ENCODE assay signal across 1 fruit fly cellular context in the genomic region with DNA sequence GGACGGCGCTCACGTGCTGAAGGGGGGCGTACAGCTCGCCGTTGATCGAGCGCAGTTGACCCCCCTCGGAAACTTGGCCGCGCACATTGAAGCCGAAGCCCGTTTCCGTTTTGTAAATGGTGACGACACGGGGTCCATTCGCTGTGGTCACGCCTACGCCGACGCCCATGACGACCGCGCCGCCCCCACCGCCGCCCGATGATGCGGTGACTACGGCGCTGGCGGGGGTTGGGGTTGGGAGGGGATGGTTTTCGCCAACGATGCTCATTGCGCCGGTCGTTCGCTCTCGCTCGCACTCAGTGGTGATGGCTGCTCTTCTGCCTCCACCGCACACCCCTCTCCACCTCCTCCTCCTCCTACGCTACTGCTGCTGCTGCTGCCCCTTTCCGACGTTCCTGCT.
TF ChIP-seq lines count a peak whose summit lies in the region.

No protein-coding gene starts in this region.

TF ChIP-seq in whole organism, embryonic, 481 proteins besides CTCF, POLR2A, EP300 and RAD21 (continued from another document and continues in another):
- TF ChIP-seq CG10267 (tag; optimal IDR thresholded peaks at IDR 0.05; lab: Kevin White, UChicago) (no peak), CG6765 (GFP tag; optimal IDR thresholded peaks at IDR 0.05; lab: Kevin White, UChicago) (peak; percentile 8), lbe (GFP tag; optimal IDR thresholded peaks at IDR 0.05; lab: Kevin White, UChicago) (no peak), dimm (GFP tag; IDR thresholded peaks at IDR 0.05; lab: Robert Waterston, UW) (no peak), Mrtf (GFP tag; IDR thresholded peaks at IDR 0.05; lab: Robert Waterston, UW) (peak; percentile 50; the same call in 1 of the 3 replicates), Fer3 (tag; optimal IDR thresholded peaks at IDR 0.05; lab: Kevin White, UChicago) (no peak), CG14860 (GFP tag; IDR thresholded peaks at IDR 0.05; lab: Robert Waterston, UW; ENCODE audit: partially characterized antibody) (no peak), usp (GFP tag; optimal IDR thresholded peaks at IDR 0.05; lab: Kevin White, UChicago) (no peak), dmrt99B (tag; optimal IDR thresholded peaks at IDR 0.05; lab: Kevin White, UChicago) (peak; percentile 6), Bgb (GFP tag; IDR thresholded peaks at IDR 0.05; lab: Robert Waterston, UW; ENCODE audit: partially characterized antibody) (peak; percentile 37; the same call in 1 of the 2 replicates), CG11247 (GFP tag; IDR thresholded peaks at IDR 0.05; lab: Robert Waterston, UW) (0 out of 2 replicates have a peak, but pooled peaks have one; percentile 38), CG12299 (tag; optimal IDR thresholded peaks at IDR 0.05; lab: Kevin White, UChicago) (no peak), pnt (GFP tag; optimal IDR thresholded peaks at IDR 0.05; lab: Kevin White, UChicago) (no peak), Neu2 (GFP tag; optimal IDR thresholded peaks at IDR 0.05; lab: Kevin White, UChicago; ENCODE audit: borderline replicate concordance) (no peak), gem (tag; optimal IDR thresholded peaks at IDR 0.05; lab: Kevin White, UChicago) (peak; percentile 8), CG8290 (GFP tag; optimal IDR thresholded peaks at IDR 0.05; lab: Kevin White, UChicago) (no peak), CG8290 (tag; optimal IDR thresholded peaks at IDR 0.05; lab: Kevin White, UChicago) (peak in 1 of 2 experiments; percentile 61), Scr (GFP tag; IDR thresholded peaks at IDR 0.05; lab: Robert Waterston, UW; ENCODE audit: partially characterized antibody) (no peak), CG17912 (GFP tag; optimal IDR thresholded peaks at IDR 0.05; lab: Kevin White, UChicago) (no peak), CoRest (tag; optimal IDR thresholded peaks at IDR 0.05; lab: Kevin White, UChicago) (no peak), CG4282 (GFP tag; optimal IDR thresholded peaks at IDR 0.05; lab: Kevin White, UChicago) (no peak), Usf (GFP tag; optimal IDR thresholded peaks at IDR 0.05; lab: Kevin White, UChicago) (no peak), ato (GFP tag; IDR thresholded peaks at IDR 0.05; lab: Robert Waterston, UW; ENCODE audit: partially characterized antibody) (no peak), CG6175 (GFP tag; IDR thresholded peaks at IDR 0.05; lab: Robert Waterston, UW) (peak; percentile 41; the same call in 1 of the 3 replicates), CG8281 (tag; optimal IDR thresholded peaks at IDR 0.05; lab: Kevin White, UChicago) (no peak), sqz (GFP tag; optimal IDR thresholded peaks at IDR 0.05; lab: Kevin White, UChicago) (no peak), CG14441 (GFP tag; IDR thresholded peaks at IDR 0.05; lab: Robert Waterston, UW) (peak; percentile 61), dmrt11E (tag; optimal IDR thresholded peaks at IDR 0.05; lab: Kevin White, UChicago) (no peak), wek (GFP tag; optimal IDR thresholded peaks at IDR 0.05; lab: Kevin White, UChicago) (no peak), CG30431 (GFP tag; optimal IDR thresholded peaks at IDR 0.05; lab: Kevin White, UChicago) (no peak), CG8089 (GFP tag; optimal IDR thresholded peaks at IDR 0.05; lab: Kevin White, UChicago) (no peak), CG12071 (GFP tag; optimal IDR thresholded peaks at IDR 0.05; lab: Kevin White, UChicago) (peak; percentile 4), h (optimal IDR thresholded peaks at IDR 0.05; lab: Kevin White, UChicago) (no peak), CG11504 (tag; optimal IDR thresholded peaks at IDR 0.05; lab: Kevin White, UChicago) (peak; percentile 6), sens (GFP tag; lab: Kevin White, UChicago) (no peak), Awh (GFP tag; IDR thresholded peaks at IDR 0.05; lab: Robert Waterston, UW) (no peak), vvl (GFP tag; IDR thresholded peaks at IDR 0.05; lab: Robert Waterston, UW) (peak; percentile 76), CG6654 (GFP tag; optimal IDR thresholded peaks at IDR 0.05; lab: Kevin White, UChicago) (no peak), tx (GFP tag; optimal IDR thresholded peaks at IDR 0.05; lab: Kevin White, UChicago) (no peak), CG6813 (GFP tag; optimal IDR thresholded peaks at IDR 0.05; lab: Kevin White, UChicago) (peak; percentile 41), Fer2 (tag; optimal IDR thresholded peaks at IDR 0.05; lab: Kevin White, UChicago) (no peak), H2.0 (GFP tag; IDR thresholded peaks at IDR 0.05; lab: Robert Waterston, UW) (no peak), B-H1 (GFP tag; IDR thresholded peaks at IDR 0.05; lab: Robert Waterston, UW) (no peak), CG17359 (tag; optimal IDR thresholded peaks at IDR 0.05; lab: Kevin White, UChicago) (no peak), da (GFP tag; optimal IDR thresholded peaks at IDR 0.05; lab: Kevin White, UChicago) (no peak), CHES-1-like (GFP tag; optimal IDR thresholded peaks at IDR 0.05; lab: Kevin White, UChicago) (no peak), CG9215 (GFP tag; IDR thresholded peaks at IDR 0.05; lab: Robert Waterston, UW) (peak; percentile 12; the same call in 1 of the 2 replicates), pzg (GFP tag; optimal IDR thresholded peaks at IDR 0.05; lab: Kevin White, UChicago) (no peak), Dfd (GFP tag; optimal IDR thresholded peaks at IDR 0.05; lab: Kevin White, UChicago) (no peak), chinmo (GFP tag; IDR thresholded peaks at IDR 0.05; lab: Robert Waterston, UW; ENCODE audit: partially characterized antibody) (no peak), CG5245 (GFP tag; optimal IDR thresholded peaks at IDR 0.05; lab: Kevin White, UChicago) (no peak), nerfin-1 (tag; optimal IDR thresholded peaks at IDR 0.05; lab: Kevin White, UChicago) (no peak), Dek (tag; optimal IDR thresholded peaks at IDR 0.05; lab: Kevin White, UChicago) (no peak), yki (optimal IDR thresholded peaks at IDR 0.05; lab: Kevin White, UChicago) (no peak), CG8765 (GFP tag; IDR thresholded peaks at IDR 0.05; lab: Robert Waterston, UW) (no peak), MESR4 (GFP tag; optimal IDR thresholded peaks at IDR 0.05; lab: Kevin White, UChicago) (no peak), CG10654 (GFP tag; optimal IDR thresholded peaks at IDR 0.05; lab: Kevin White, UChicago) (no peak), CG2202 (tag; optimal IDR thresholded peaks at IDR 0.05; lab: Kevin White, UChicago) (no peak), fd96Cb (tag; optimal IDR thresholded peaks at IDR 0.05; lab: Kevin White, UChicago) (no peak), CG7963 (GFP tag; IDR thresholded peaks at IDR 0.05; lab: Robert Waterston, UW; ENCODE audit: partially characterized antibody) (no peak), CG11696 (GFP tag; IDR thresholded peaks at IDR 0.05; lab: Robert Waterston, UW) (no peak), CG9797 (GFP tag; optimal IDR thresholded peaks at IDR 0.05; lab: Kevin White, UChicago) (no peak), Oaz (GFP tag; IDR thresholded peaks at IDR 0.05; lab: Robert Waterston, UW) (no peak), nmo (GFP tag; optimal IDR thresholded peaks at IDR 0.05; lab: Kevin White, UChicago) (no peak), al (GFP tag; IDR thresholded peaks at IDR 0.05; lab: Robert Waterston, UW) (no peak), Nf-YA (GFP tag; IDR thresholded peaks at IDR 0.05; lab: Robert Waterston, UW) (no peak), dpn (GFP tag; optimal IDR thresholded peaks at IDR 0.05; lab: Kevin White, UChicago) (peak in 1 of 2 experiments; percentile 10), CG10959 (GFP tag; IDR thresholded peaks at IDR 0.05; lab: Robert Waterston, UW) (no peak), CG14014 (GFP tag; IDR thresholded peaks at IDR 0.05; lab: Robert Waterston, UW) (0 out of 2 replicates have a peak, but pooled peaks have one; percentile 8), CG18011 (GFP tag; optimal IDR thresholded peaks at IDR 0.05; lab: Kevin White, UChicago) (no peak), Lim3 (GFP tag; IDR thresholded peaks at IDR 0.05; lab: Robert Waterston, UW) (no peak), CG8359 (GFP tag; optimal IDR thresholded peaks at IDR 0.05; lab: Kevin White, UChicago; ENCODE audit: borderline replicate concordance) (no peak), CG15011 (GFP tag; optimal IDR thresholded peaks at IDR 0.05; lab: Kevin White, UChicago) (no peak), NfI (GFP tag; optimal IDR thresholded peaks at IDR 0.05; lab: Kevin White, UChicago) (no peak), CG12391 (tag; optimal IDR thresholded peaks at IDR 0.05; lab: Kevin White, UChicago) (no peak), Gsc (GFP tag; IDR thresholded peaks at IDR 0.05; lab: Robert Waterston, UW) (no peak), CG15269 (tag; optimal IDR thresholded peaks at IDR 0.05; lab: Kevin White, UChicago) (no peak), croc (GFP tag; conservative IDR thresholded peaks at IDR 0.05; lab: Robert Waterston, UW) (no peak), CG9727 (GFP tag; optimal IDR thresholded peaks at IDR 0.05; lab: Kevin White, UChicago) (no peak), E2f2 (GFP tag; IDR thresholded peaks at IDR 0.05; lab: Robert Waterston, UW) (peak; percentile 12; the same call in 1 of the 2 replicates), BtbVII (GFP tag; optimal IDR thresholded peaks at IDR 0.05; lab: Kevin White, UChicago) (no peak), CG12236 (GFP tag; optimal IDR thresholded peaks at IDR 0.05; lab: Kevin White, UChicago) (no peak), CG15696 (tag; optimal IDR thresholded peaks at IDR 0.05; lab: Kevin White, UChicago) (no peak), CG2199 (GFP tag; IDR thresholded peaks at IDR 0.05; lab: Robert Waterston, UW) (no peak), CG9609 (GFP tag; optimal IDR thresholded peaks at IDR 0.05; lab: Kevin White, UChicago) (no peak), HmgD (GFP tag; optimal IDR thresholded peaks at IDR 0.05; lab: Kevin White, UChicago) (no peak), Xbp1 (GFP tag; optimal IDR thresholded peaks at IDR 0.05; lab: Kevin White, UChicago) (peak; percentile 6), Elba2 (GFP tag; optimal IDR thresholded peaks at IDR 0.05; lab: Kevin White, UChicago) (no peak), Rx (GFP tag; IDR thresholded peaks at IDR 0.05; lab: Robert Waterston, UW) (no peak), CG6254 (GFP tag; optimal IDR thresholded peaks at IDR 0.05; lab: Kevin White, UChicago) (no peak), prd (optimal IDR thresholded peaks at IDR 0.05; lab: Kevin White, UChicago) (no peak), prd (GFP tag; IDR thresholded peaks at IDR 0.05; lab: Robert Waterston, UW) (peak; percentile 37; the same call in 1 of the 3 replicates), fd64A (GFP tag; optimal IDR thresholded peaks at IDR 0.05; lab: Kevin White, UChicago) (no peak), ind (GFP tag; optimal IDR thresholded peaks at IDR 0.05; lab: Kevin White, UChicago) (peak; percentile 50), CG10274 (GFP tag; optimal IDR thresholded peaks at IDR 0.05; lab: Kevin White, UChicago) (no peak), Atf6 (GFP tag; IDR thresholded peaks at IDR 0.05; lab: Robert Waterston, UW) (0 out of 2 replicates have a peak, but pooled peaks have one; percentile 30), cato (GFP tag; optimal IDR thresholded peaks at IDR 0.05; lab: Kevin White, UChicago; ENCODE audit: borderline replicate concordance) (no peak), CG8924 (tag; optimal IDR thresholded peaks at IDR 0.05; lab: Kevin White, UChicago) (no peak), bcd (GFP tag; optimal IDR thresholded peaks at IDR 0.05; lab: Kevin White, UChicago) (no peak), disco-r (GFP tag; optimal IDR thresholded peaks at IDR 0.05; lab: Kevin White, UChicago) (no peak), CG15601 (tag; optimal IDR thresholded peaks at IDR 0.05; lab: Kevin White, UChicago) (no peak), fd102C (GFP tag; optimal IDR thresholded peaks at IDR 0.05; lab: Kevin White, UChicago) (no peak), ap (GFP tag; IDR thresholded peaks at IDR 0.05; lab: Robert Waterston, UW) (no peak), D (optimal IDR thresholded peaks at IDR 0.05; lab: Kevin White, UChicago) (no peak), D (GFP tag; optimal IDR thresholded peaks at IDR 0.05; lab: Kevin White, UChicago) (no peak), CG7987 (GFP tag; optimal IDR thresholded peaks at IDR 0.05; lab: Kevin White, UChicago) (no peak), CG4328 (GFP tag; optimal IDR thresholded peaks at IDR 0.05; lab: Kevin White, UChicago) (no peak), jumu (GFP tag; optimal IDR thresholded peaks at IDR 0.05; lab: Kevin White, UChicago) (no peak), NC2α (GFP tag; optimal IDR thresholded peaks at IDR 0.05; lab: Kevin White, UChicago) (no peak), CG13894 (tag; optimal IDR thresholded peaks at IDR 0.05; lab: Kevin White, UChicago) (no peak), CG1792 (GFP tag; optimal IDR thresholded peaks at IDR 0.05; lab: Kevin White, UChicago) (no peak), HLHmδ (GFP tag; optimal IDR thresholded peaks at IDR 0.05; lab: Kevin White, UChicago) (no peak), exex (tag; optimal IDR thresholded peaks at IDR 0.05; lab: Kevin White, UChicago) (no peak), Tbp (GFP tag; optimal IDR thresholded peaks at IDR 0.05; lab: Kevin White, UChicago) (no peak), HmgZ (tag; optimal IDR thresholded peaks at IDR 0.05; lab: Kevin White, UChicago) (no peak), odd (GFP tag; optimal IDR thresholded peaks at IDR 0.05; lab: Kevin White, UChicago) (no peak), jing (GFP tag; optimal IDR thresholded peaks at IDR 0.05; lab: Kevin White, UChicago) (no peak), CG16863 (GFP tag; optimal IDR thresholded peaks at IDR 0.05; lab: Kevin White, UChicago) (no peak), dm (GFP tag; optimal IDR thresholded peaks at IDR 0.05; lab: Kevin White, UChicago) (no peak), bab2 (GFP tag; optimal IDR thresholded peaks at IDR 0.05; lab: Kevin White, UChicago) (no peak), salm (tag; optimal IDR thresholded peaks at IDR 0.05; lab: Kevin White, UChicago) (no peak), zen (tag; optimal IDR thresholded peaks at IDR 0.05; lab: Kevin White, UChicago) (no peak), CG6272 (GFP tag; IDR thresholded peaks at IDR 0.05; lab: Robert Waterston, UW) (peak; percentile 38; the same call in 1 of the 2 replicates), Eip74EF (GFP tag; optimal IDR thresholded peaks at IDR 0.05; lab: Kevin White, UChicago) (no peak), CG2889 (GFP tag; IDR thresholded peaks at IDR 0.05; lab: Robert Waterston, UW) (no peak), CG6791 (GFP tag; IDR thresholded peaks at IDR 0.05; lab: Robert Waterston, UW; ENCODE audit: partially characterized antibody) (no peak), CG13775 (GFP tag; optimal IDR thresholded peaks at IDR 0.05; lab: Kevin White, UChicago) (no peak), Dll (GFP tag; IDR thresholded peaks at IDR 0.05; lab: Robert Waterston, UW; ENCODE audit: partially characterized antibody) (no peak), Hey (tag; optimal IDR thresholded peaks at IDR 0.05; lab: Kevin White, UChicago) (no peak), Chrac-16 (GFP tag; optimal IDR thresholded peaks at IDR 0.05; lab: Kevin White, UChicago) (no peak), seq (GFP tag; IDR thresholded peaks at IDR 0.05; lab: Robert Waterston, UW) (peak; percentile 35; the same call in 1 of the 2 replicates)
